Fruit fly (Drosophila melanogaster) whole organism, embryonic: ENCODE results near the gene CG5080.

ENCODE experiments used
- Bgb ChIP-seq: fragments of 200-800 bp; sonication (Bioruptor generic); IDR thresholded peaks from 2 replicates; pipeline ENCODE4 v1.3.6; 2022; ENCODE audit warnings: missing biosample characterization, missing genetic modification characterization; ENCODE audit not compliant: partially characterized antibody
- CG10462 ChIP-seq: fragments of 200-800 bp; sonication (Bioruptor generic); optimal IDR thresholded peaks from 2 replicates; lab custom pipeline; 2016; ENCODE audit warnings: missing biosample characterization, missing genetic modification characterization
- CG10959 ChIP-seq: fragments of 200-800 bp; sonication (Bioruptor generic); IDR thresholded peaks from 2 replicates; pipeline ENCODE4 v1.3.6; 2022; ENCODE audit warnings: missing biosample characterization, missing genetic modification characterization
- CG11456 ChIP-seq: fragments of 200-800 bp; sonication (Bioruptor generic); IDR thresholded peaks from 3 replicates; pipeline ENCODE4 v1.3.6; 2022; ENCODE audit warnings: missing biosample characterization, missing genetic modification characterization
- CG12659 ChIP-seq: fragments of 200-800 bp; sonication (Bioruptor generic); optimal IDR thresholded peaks from 3 replicates; lab custom pipeline; 2017; ENCODE audit warnings: mild to moderate bottlenecking, missing biosample characterization, missing genetic modification reagents, missing genetic modification characterization
- CG13775 ChIP-seq: fragments of 200-800 bp; sonication (Bioruptor generic); optimal IDR thresholded peaks from 3 replicates; lab custom pipeline; 2017; ENCODE audit warnings: missing biosample characterization, mild to moderate bottlenecking, missing genetic modification characterization
- CG13894 ChIP-seq: fragments of 200-800 bp; sonication (Bioruptor generic); optimal IDR thresholded peaks from 3 replicates; lab custom pipeline; 2018; ENCODE audit warnings: missing biosample characterization, mild to moderate bottlenecking, missing genetic modification characterization, moderate library complexity
- CG15269 ChIP-seq: fragments of 200-800 bp; sonication (Bioruptor generic); optimal IDR thresholded peaks from 2 replicates; lab custom pipeline; 2018; ENCODE audit warnings: missing biosample characterization, mild to moderate bottlenecking, missing genetic modification characterization, moderate library complexity
- CG15514 ChIP-seq: fragments of 200-800 bp; sonication (Bioruptor generic); optimal IDR thresholded peaks from 3 replicates; lab custom pipeline; 2017; ENCODE audit warnings: missing biosample characterization, missing genetic modification characterization, mild to moderate bottlenecking, moderate library complexity, missing genetic modification reagents
- CG15601 ChIP-seq: fragments of 200-800 bp; sonication (Bioruptor generic); optimal IDR thresholded peaks from 3 replicates; lab custom pipeline; 2019; ENCODE audit warnings: missing biosample characterization, mild to moderate bottlenecking, missing genetic modification characterization, moderate library complexity
- CG18262 ChIP-seq: fragments of 200-800 bp; optimal IDR thresholded peaks from 3 replicates; lab custom pipeline; 2019; ENCODE audit warnings: missing biosample characterization, mild to moderate bottlenecking, missing genetic modification characterization, moderate library complexity
- CG31224 ChIP-seq: fragments of 200-800 bp; sonication (Bioruptor generic); IDR thresholded peaks from 2 replicates; pipeline ENCODE4 v1.3.6; 2022; ENCODE audit warnings: missing biosample characterization, missing genetic modification characterization
- CG32532 ChIP-seq: fragments of 200-800 bp; sonication (Bioruptor generic); IDR thresholded peaks from 2 replicates; pipeline ENCODE4 v1.3.6; 2022; ENCODE audit warnings: missing biosample characterization, missing genetic modification characterization
- CG33557 ChIP-seq: fragments of 200-800 bp; sonication (Bioruptor generic); optimal IDR thresholded peaks from 2 replicates; lab custom pipeline; 2019; ENCODE audit warnings: missing biosample characterization, mild to moderate bottlenecking, missing genetic modification characterization, moderate library complexity
- CG3407 ChIP-seq: fragments of 200-800 bp; sonication (Bioruptor generic); optimal IDR thresholded peaks from 2 replicates; lab custom pipeline; 2018; ENCODE audit warnings: missing biosample characterization, mild to moderate bottlenecking, missing genetic modification characterization
- CG4282 ChIP-seq: fragments of 200-800 bp; sonication (Bioruptor generic); optimal IDR thresholded peaks from 2 replicates; lab custom pipeline; 2016; ENCODE audit warnings: missing biosample characterization, missing genetic modification characterization
- CG43689 ChIP-seq: fragments of 200-800 bp; sonication (Bioruptor generic); IDR thresholded peaks from 2 replicates; pipeline ENCODE4 v1.3.6; 2022; ENCODE audit warnings: missing biosample characterization, missing genetic modification characterization
- CG6272 ChIP-seq: fragments of 200-800 bp; sonication (Bioruptor generic); IDR thresholded peaks from 2 replicates; pipeline ENCODE4 v1.3.6; 2022; ENCODE audit warnings: missing biosample characterization, missing genetic modification characterization
- D ChIP-seq, 2 experiments: fragments of 200-800 bp in 1 of 2; fragments of >200 bp in 1 of 2; sonication (Bioruptor generic) in 1 of 2; optimal IDR thresholded peaks; 2 replicates in 1 of 2; 3 replicates in 1 of 2; lab custom pipeline; 2017; ENCODE audit warnings: mild to moderate bottlenecking in 1 of 2, missing biosample characterization in 1 of 2, missing genetic modification characterization in 1 of 2, missing genetic modification reagents in 1 of 2
- Dad ChIP-seq: fragments of 200-800 bp; sonication (Bioruptor generic); optimal IDR thresholded peaks from 3 replicates; lab custom pipeline; 2016; ENCODE audit warnings: missing biosample characterization, missing genetic modification characterization
- Doc3 ChIP-seq: fragments of 200-800 bp; sonication (Bioruptor generic); IDR thresholded peaks from 3 replicates; pipeline ENCODE4 v1.3.6; 2022; ENCODE audit warnings: missing biosample characterization, missing genetic modification characterization; ENCODE audit not compliant: partially characterized antibody
- Eip74EF ChIP-seq, 2 experiments: fragments of 200-800 bp in 1 of 2; fragments of >200 bp in 1 of 2; sonication (Bioruptor generic) in 1 of 2; optimal IDR thresholded peaks; 2 replicates each; lab custom pipeline; 2017 to 2019; ENCODE audit warnings: missing biosample characterization in 2 of 2, missing genetic modification characterization in 2 of 2, mild to moderate bottlenecking in 1 of 2, moderate library complexity in 1 of 2
- Fer1 ChIP-seq: fragments of 200-800 bp; sonication (Bioruptor generic); optimal IDR thresholded peaks from 2 replicates; lab custom pipeline; 2017; ENCODE audit warnings: missing biosample characterization, mild to moderate bottlenecking, missing genetic modification characterization
- HmgZ ChIP-seq: fragments of 200-800 bp; sonication (Bioruptor generic); optimal IDR thresholded peaks from 2 replicates; lab custom pipeline; 2018; ENCODE audit warnings: missing biosample characterization, mild to moderate bottlenecking, missing genetic modification characterization
- Hr39 ChIP-seq: fragments of >200 bp; optimal IDR thresholded peaks from 2 replicates; lab custom pipeline; 2017
- MESR4 ChIP-seq: fragments of 200-800 bp; sonication (Bioruptor generic); optimal IDR thresholded peaks from 2 replicates; lab custom pipeline; 2018; ENCODE audit warnings: missing biosample characterization, mild to moderate bottlenecking, missing genetic modification characterization, moderate library complexity
- Nf-YB ChIP-seq: fragments of 200-800 bp; sonication (Bioruptor generic); optimal IDR thresholded peaks from 3 replicates; lab custom pipeline; 2019; ENCODE audit warnings: missing biosample characterization, mild to moderate bottlenecking, missing genetic modification characterization, moderate library complexity
- Ssrp ChIP-seq: fragments of 200-800 bp; sonication (Bioruptor generic); optimal IDR thresholded peaks from 2 replicates; lab custom pipeline; 2018; ENCODE audit warnings: missing biosample characterization, mild to moderate bottlenecking, missing genetic modification characterization, moderate library complexity
- Taf1 ChIP-seq: fragments of 200-800 bp; sonication (Bioruptor generic); IDR thresholded peaks from 2 replicates; pipeline ENCODE4 v1.3.6; 2022; ENCODE audit warnings: missing biosample characterization, missing genetic modification characterization
- Xrp1 ChIP-seq: fragments of 200-800 bp; sonication (Bioruptor generic); IDR thresholded peaks from 2 replicates; pipeline ENCODE4 v1.3.6; 2022; ENCODE audit warnings: missing biosample characterization, missing genetic modification characterization
- ash1 ChIP-seq: fragments of 200-800 bp; sonication (Bioruptor generic); optimal IDR thresholded peaks from 2 replicates; lab custom pipeline; 2018; ENCODE audit warnings: missing biosample characterization, mild to moderate bottlenecking, missing genetic modification characterization
- ato ChIP-seq: fragments of 200-800 bp; sonication (Bioruptor generic); IDR thresholded peaks from 2 replicates; pipeline ENCODE4 v1.3.6; 2022; ENCODE audit warnings: missing biosample characterization, missing genetic modification characterization; ENCODE audit not compliant: partially characterized antibody
- bcd ChIP-seq: fragments of 200-800 bp; sonication (Bioruptor generic); optimal IDR thresholded peaks from 2 replicates; lab custom pipeline; 2017; ENCODE audit warnings: missing biosample characterization, mild to moderate bottlenecking, missing genetic modification characterization
- br ChIP-seq: fragments of >200 bp; optimal IDR thresholded peaks from 2 replicates; lab custom pipeline; 2017
- da ChIP-seq: fragments of 200-800 bp; sonication (Bioruptor generic); optimal IDR thresholded peaks from 2 replicates; lab custom pipeline; 2016; ENCODE audit warnings: missing biosample characterization, missing genetic modification characterization
- dmrt99B ChIP-seq: fragments of 200-800 bp; sonication (Bioruptor generic); optimal IDR thresholded peaks from 2 replicates; lab custom pipeline; 2018; ENCODE audit warnings: missing biosample characterization, mild to moderate bottlenecking, missing genetic modification characterization, moderate library complexity
- esg ChIP-seq: fragments of 200-800 bp; sonication (Bioruptor generic); conservative IDR thresholded peaks from 2 replicates; pipeline ENCODE4 v1.3.6; 2022; ENCODE audit warnings: missing biosample characterization, missing genetic modification characterization
- gcm ChIP-seq: fragments of 200-800 bp; sonication (Bioruptor generic); optimal IDR thresholded peaks from 2 replicates; lab custom pipeline; 2019; ENCODE audit warnings: missing biosample characterization, mild to moderate bottlenecking, missing genetic modification characterization, moderate library complexity
- h ChIP-seq: fragments of >200 bp; optimal IDR thresholded peaks from 2 replicates; lab custom pipeline; 2017
- jing ChIP-seq: fragments of 200-800 bp; sonication (Bioruptor generic); optimal IDR thresholded peaks from 2 replicates; lab custom pipeline; 2018; ENCODE audit warnings: missing biosample characterization, mild to moderate bottlenecking, missing genetic modification characterization
- lbe ChIP-seq: fragments of 200-800 bp; sonication (Bioruptor generic); optimal IDR thresholded peaks from 2 replicates; lab custom pipeline; 2016; ENCODE audit warnings: missing biosample characterization, mild to moderate bottlenecking, missing genetic modification characterization
- nmo ChIP-seq: fragments of 200-800 bp; sonication (Bioruptor generic); optimal IDR thresholded peaks from 2 replicates; lab custom pipeline; 2018; ENCODE audit warnings: missing biosample characterization, mild to moderate bottlenecking, missing genetic modification characterization, moderate library complexity
- peb ChIP-seq: fragments of 200-800 bp; sonication (Bioruptor generic); IDR thresholded peaks from 2 replicates; pipeline ENCODE4 v1.3.6; 2022; ENCODE audit warnings: missing biosample characterization, missing genetic modification characterization
- pfk ChIP-seq: fragments of 200-800 bp; sonication (Bioruptor generic); optimal IDR thresholded peaks from 2 replicates; lab custom pipeline; 2018; ENCODE audit warnings: missing biosample characterization, mild to moderate bottlenecking, missing genetic modification characterization, moderate library complexity
- pnt ChIP-seq: fragments of 200-800 bp; sonication (Bioruptor generic); optimal IDR thresholded peaks from 3 replicates; lab custom pipeline; 2016; ENCODE audit warnings: missing biosample characterization, missing genetic modification characterization
- slp2 ChIP-seq: fragments of 200-800 bp; sonication (Bioruptor generic); optimal IDR thresholded peaks from 2 replicates; lab custom pipeline; 2016; ENCODE audit warnings: missing biosample characterization, missing genetic modification characterization
- sr ChIP-seq: fragments of 200-800 bp; sonication (Bioruptor generic); IDR thresholded peaks from 3 replicates; pipeline ENCODE4 v1.3.6; 2022; ENCODE audit warnings: missing biosample characterization, missing genetic modification characterization
- wek ChIP-seq: fragments of 200-800 bp; sonication (Bioruptor generic); optimal IDR thresholded peaks from 3 replicates; lab custom pipeline; 2018; ENCODE audit warnings: missing biosample characterization, mild to moderate bottlenecking, missing genetic modification characterization, moderate library complexity

The CG5080 gene

DNA sequence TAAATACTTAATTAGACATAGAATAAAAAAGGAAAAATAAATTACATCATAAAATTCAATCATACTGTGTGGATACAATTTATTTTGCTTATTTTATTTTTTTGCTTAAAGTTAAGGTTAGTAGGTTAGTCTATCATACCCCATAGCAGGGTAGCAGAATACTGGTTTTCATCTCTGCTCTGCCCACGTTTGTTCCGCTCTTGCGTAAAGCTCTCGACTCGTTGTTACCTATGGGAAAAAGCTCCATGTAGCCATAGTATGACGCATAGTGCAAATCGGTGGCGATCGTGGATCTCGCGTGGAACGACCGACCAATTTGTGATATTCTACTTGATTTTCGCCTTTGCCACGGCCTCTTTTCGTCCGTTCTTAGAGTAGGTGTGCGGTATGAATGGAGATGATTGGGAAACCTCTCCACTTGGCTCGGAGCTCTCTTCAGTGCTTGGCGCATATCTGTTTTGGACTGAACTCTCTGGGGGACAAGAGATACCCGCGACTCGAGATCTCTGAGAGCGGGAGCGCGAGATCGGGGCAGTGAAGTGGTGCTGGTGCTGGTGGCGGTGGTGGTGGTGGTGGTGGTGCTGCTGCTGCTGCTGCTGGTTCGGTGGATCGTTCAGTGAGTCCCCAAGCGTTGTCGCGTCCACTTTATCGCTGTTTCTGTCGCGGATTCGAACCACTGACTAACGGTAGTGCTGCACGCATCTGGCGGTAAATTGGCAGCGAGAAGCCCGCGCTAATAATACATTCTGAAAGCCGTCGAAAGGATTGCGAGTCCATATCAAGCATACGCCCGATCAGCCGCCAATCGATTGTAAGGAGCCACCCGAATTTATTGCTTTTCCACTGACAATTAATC lies 22.2 kb upstream of the CG5080 start, which contains the start of gene CG5001 (continued):
- TF ChIP-seq sr (GFP tag; lab: Robert Waterston, UW) (peak; percentile 94), Eip74EF (GFP tag; optimal IDR thresholded peaks at IDR 0.05; lab: Kevin White, UChicago) (peak in 1 of 2 experiments; percentile 85), dmrt99B (no peak), gcm (peak; percentile 88), nmo (GFP tag; lab: Kevin White, UChicago) (peak; percentile 87), CG32532 (peak; percentile 95), da (GFP tag; lab: Kevin White, UChicago) (no peak), Fer1 (peak; percentile 87), CG13894 (tag; lab: Kevin White, UChicago) (peak; percentile 86), bcd (GFP tag; lab: Kevin White, UChicago) (peak; percentile 84), CG15601 (tag; lab: Kevin White, UChicago) (peak; percentile 76), Taf1 (GFP tag; lab: Robert Waterston, UW) (peak; percentile 86), h (no peak), ato (no peak), jing (GFP tag; lab: Kevin White, UChicago) (no peak), CG31224 (peak; percentile 80), pnt (GFP tag; lab: Kevin White, UChicago) (peak; percentile 50), CG3407 (GFP tag; lab: Kevin White, UChicago) (no peak), ash1 (peak; percentile 39), lbe (GFP tag; lab: Kevin White, UChicago) (no peak), pfk (GFP tag; lab: Kevin White, UChicago) (no peak), MESR4 (GFP tag; lab: Kevin White, UChicago) (no peak), D (optimal IDR thresholded peaks at IDR 0.05; lab: Kevin White, UChicago) (no peak), D (GFP tag; optimal IDR thresholded peaks at IDR 0.05; lab: Kevin White, UChicago) (no peak), peb (peak; percentile 71), Nf-YB (GFP tag; lab: Kevin White, UChicago) (peak; percentile 60), CG15514 (GFP tag; lab: Kevin White, UChicago) (peak; percentile 93), Hr39 (lab: Kevin White, UChicago) (no peak), CG18262 (tag; lab: Kevin White, UChicago) (peak; percentile 90), CG10462 (GFP tag; lab: Kevin White, UChicago) (peak; percentile 50), wek (no peak), CG15269 (tag; lab: Kevin White, UChicago) (peak; percentile 93), CG13775 (GFP tag; lab: Kevin White, UChicago) (peak; percentile 61), Doc3 (no peak), Xrp1 (GFP tag; lab: Robert Waterston, UW) (peak; percentile 93), esg (GFP tag; lab: Robert Waterston, UW) (peak; percentile 74), CG11456 (GFP tag; lab: Robert Waterston, UW) (peak; percentile 92), CG43689 (GFP tag; lab: Robert Waterston, UW) (peak; percentile 47; the same call in 1 of the 2 replicates), Dad (no peak), Ssrp (tag; lab: Kevin White, UChicago) (peak; percentile 79), br (no peak), CG6272 (GFP tag; lab: Robert Waterston, UW) (peak; percentile 65), CG33557 (GFP tag; lab: Kevin White, UChicago) (peak; percentile 16), CG4282 (no peak), CG10959 (GFP tag; lab: Robert Waterston, UW) (0 out of 2 replicates have a peak, but pooled peaks have one; percentile 39), CG12659 (GFP tag; lab: Kevin White, UChicago) (peak; percentile 81), Bgb (GFP tag; lab: Robert Waterston, UW) (peak; percentile 54), slp2 (peak; percentile 47), HmgZ (tag; lab: Kevin White, UChicago) (peak; percentile 77)
